Worm (Caenorhabditis elegans) whole organism, L3 larva: ENCODE measurements around the gene fbxa-35.

Source experiments
- ZK546.5 ChIP-seq: sonication (generic microtip); optimal IDR thresholded peaks from 2 replicates; lab custom pipeline; 2017; ENCODE audit warnings: missing biosample characterization, missing genetic modification characterization
- aly-2 ChIP-seq: fragments of 150-350 bp; optimal IDR thresholded peaks from 2 replicates; lab custom pipeline; 2014; ENCODE audit warnings: missing biosample characterization, missing genetic modification characterization
- ama-1 ChIP-seq: fragments of 150-350 bp; optimal IDR thresholded peaks from 2 replicates; lab custom pipeline; 2018
- ceh-16 ChIP-seq: sonication (generic microtip); optimal IDR thresholded peaks from 2 replicates; lab custom pipeline; 2017; ENCODE audit warnings: missing biosample characterization, missing genetic modification characterization
- ceh-28 ChIP-seq: fragments of 150-350 bp; optimal IDR thresholded peaks from 2 replicates; lab custom pipeline; 2014; ENCODE audit warnings: missing biosample characterization, missing genetic modification reagents, missing genetic modification characterization
- ceh-82 ChIP-seq: fragments of 150-350 bp; optimal IDR thresholded peaks from 2 replicates; lab custom pipeline; 2014; ENCODE audit warnings: missing biosample characterization, missing genetic modification characterization
- ceh-9 ChIP-seq: sonication (generic microtip); optimal IDR thresholded peaks from 2 replicates; lab custom pipeline; 2018; ENCODE audit warnings: missing biosample characterization, missing genetic modification characterization
- daf-12 ChIP-seq: fragments of 150-350 bp; optimal IDR thresholded peaks from 2 replicates; lab custom pipeline; 2014; ENCODE audit warnings: missing biosample characterization, missing genetic modification reagents, missing genetic modification characterization
- egl-5 ChIP-seq: fragments of 150-350 bp; optimal IDR thresholded peaks from 2 replicates; lab custom pipeline; 2017; ENCODE audit warnings: missing biosample characterization, missing genetic modification reagents, missing genetic modification characterization, inconsistent platforms
- elt-1 ChIP-seq: fragments of 150-350 bp; optimal IDR thresholded peaks from 2 replicates; lab custom pipeline; 2014; ENCODE audit warnings: missing biosample characterization, missing genetic modification characterization
- elt-2 ChIP-seq: sonication (generic microtip); optimal IDR thresholded peaks from 2 replicates; lab custom pipeline; 2016; ENCODE audit warnings: missing genetic modification reagents, mild to moderate bottlenecking, missing genetic modification characterization, missing compliant biosample characterization
- elt-3 ChIP-seq, 3 experiments: fragments of 150-350 bp in 1 of 3; sonication (generic microtip) in 2 of 3; optimal IDR thresholded peaks; 2 replicates in 2 of 3; 4 replicates in 1 of 3; lab custom pipeline; 2014 to 2017; ENCODE audit warnings: missing biosample characterization in 3 of 3, missing genetic modification characterization in 3 of 3
- eor-1 ChIP-seq, 2 experiments: fragments of 150-350 bp; optimal IDR thresholded peaks; 2 replicates each; lab custom pipeline; 2014 to 2018; ENCODE audit warnings: missing biosample characterization in 2 of 2, missing genetic modification characterization in 2 of 2
- fkh-2 ChIP-seq: fragments of 150-350 bp; optimal IDR thresholded peaks from 2 replicates; lab custom pipeline; 2014; ENCODE audit warnings: missing biosample characterization, missing genetic modification reagents, missing genetic modification characterization
- lin-39 ChIP-seq: fragments of 150-350 bp; optimal IDR thresholded peaks from 2 replicates; lab custom pipeline; 2018; ENCODE audit warnings: missing biosample characterization, missing genetic modification reagents, missing genetic modification characterization
- lsy-12 ChIP-seq: sonication (generic microtip); optimal IDR thresholded peaks from 2 replicates; lab custom pipeline; 2016; ENCODE audit warnings: mild to moderate bottlenecking, missing genetic modification characterization, missing compliant biosample characterization
- mml-1 ChIP-seq: fragments of 150-350 bp; sonication (generic microtip); optimal IDR thresholded peaks from 3 replicates; lab custom pipeline; 2014; ENCODE audit warnings: missing biosample characterization, missing genetic modification characterization
- nhr-12 ChIP-seq: fragments of 150-350 bp; optimal IDR thresholded peaks from 2 replicates; lab custom pipeline; 2014; ENCODE audit warnings: missing biosample characterization, missing genetic modification characterization
- nhr-43 ChIP-seq: sonication (generic microtip); optimal IDR thresholded peaks from 2 replicates; lab custom pipeline; 2016; ENCODE audit warnings: mild to moderate bottlenecking, missing genetic modification characterization, missing compliant biosample characterization; ENCODE audit not compliant: poor library complexity, severe bottlenecking
- nhr-67 ChIP-seq: fragments of 150-350 bp; optimal IDR thresholded peaks from 2 replicates; lab custom pipeline; 2014; ENCODE audit warnings: missing biosample characterization, missing genetic modification characterization
- pha-4 ChIP-seq: fragments of 150-350 bp; optimal IDR thresholded peaks from 2 replicates; lab custom pipeline; 2014; ENCODE audit warnings: missing biosample characterization, missing genetic modification reagents, missing genetic modification characterization
- pqm-1 ChIP-seq: fragments of 150-350 bp; optimal IDR thresholded peaks from 2 replicates; lab custom pipeline; 2017; ENCODE audit warnings: missing biosample characterization, missing genetic modification characterization, inconsistent platforms
- snpc-4 ChIP-seq: fragments of 150-350 bp; optimal IDR thresholded peaks from 2 replicates; lab custom pipeline; 2014; ENCODE audit warnings: missing biosample characterization, missing genetic modification characterization
- zag-1 ChIP-seq: fragments of 150-350 bp; optimal IDR thresholded peaks from 2 replicates; lab custom pipeline; 2014; ENCODE audit warnings: missing biosample characterization, missing genetic modification characterization
- ztf-11 ChIP-seq: fragments of 150-350 bp; optimal IDR thresholded peaks from 2 replicates; lab custom pipeline; 2014; ENCODE audit warnings: missing biosample characterization, missing genetic modification characterization

Gene fbxa-35

DNA sequence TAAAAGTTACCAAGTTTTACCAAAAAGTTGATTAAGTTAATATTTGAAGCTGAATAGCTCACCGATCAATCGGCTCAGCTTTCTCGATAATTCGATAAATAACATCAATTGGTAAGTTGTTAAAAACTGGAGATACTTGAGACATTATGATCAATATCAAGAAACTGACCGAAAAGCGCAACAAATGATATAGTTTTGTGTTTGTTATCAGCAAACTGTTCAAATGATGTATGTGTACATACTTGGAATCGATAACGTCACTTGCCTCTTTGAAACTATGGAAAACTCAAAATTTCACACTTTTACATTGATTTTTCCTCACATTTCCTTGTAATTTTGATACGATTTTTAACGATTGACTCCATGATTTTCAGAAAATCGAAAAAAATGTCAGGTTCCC lies 19.6 kb downstream of the fbxa-35 start, which contains the start of the genes fbxa-80 and fbxa-19:
TSS of gene fbxa-80 (minus strand) at position 173 of the 400 bp plus-strand sequence.
TSS of gene fbxa-19 (plus strand) at position 364 of the 400 bp plus-strand sequence.
- TF ChIP-seq pqm-1 (tag; lab: Kevin White, UChicago) = peak; percentile 23
- TF ChIP-seq eor-1 (tag; optimal IDR thresholded peaks at IDR 0.05; lab: Kevin White, UChicago) = no peak
- no peak for TF ChIP-seq ceh-16 (tag; lab: Kevin White, UChicago)
- TF ChIP-seq elt-2 (tag; lab: Kevin White, UChicago) = peak; percentile 70
- no peak for TF ChIP-seq pha-4
- TF ChIP-seq, all 47 proteins: peak for 2

DNA sequence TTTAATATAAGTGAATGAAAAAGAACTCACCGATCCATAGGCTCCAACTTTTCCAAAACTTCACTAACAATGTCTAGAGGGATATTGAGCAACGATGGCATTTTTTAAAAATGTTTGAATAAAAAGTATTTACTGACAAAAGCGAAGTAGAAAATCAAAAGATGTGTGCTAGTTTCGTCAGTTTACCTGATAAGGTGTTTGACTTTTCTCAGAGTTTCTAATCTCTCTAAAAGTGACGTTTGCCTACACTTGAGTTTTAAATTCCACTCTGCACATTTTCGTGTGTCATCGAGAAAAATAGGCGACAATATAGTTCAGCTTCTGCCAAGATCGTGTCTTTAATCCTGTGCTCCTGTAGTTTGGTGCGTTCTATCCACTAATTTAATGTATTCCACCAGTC lies 26.1 kb downstream of the fbxa-35 start, which contains the start of gene fbxa-15:
TSS of gene fbxa-15 (minus strand) at position 101 of the 400 bp plus-strand sequence.
- TF ChIP-seq pqm-1 (tag; lab: Kevin White, UChicago) (peak; percentile 1), snpc-4 (tag; lab: Kevin White, UChicago) (no peak), lsy-12 (no peak), elt-2 (tag; lab: Kevin White, UChicago) (peak; percentile 9), aly-2 (tag; lab: Kevin White, UChicago) (no peak)

DNA sequence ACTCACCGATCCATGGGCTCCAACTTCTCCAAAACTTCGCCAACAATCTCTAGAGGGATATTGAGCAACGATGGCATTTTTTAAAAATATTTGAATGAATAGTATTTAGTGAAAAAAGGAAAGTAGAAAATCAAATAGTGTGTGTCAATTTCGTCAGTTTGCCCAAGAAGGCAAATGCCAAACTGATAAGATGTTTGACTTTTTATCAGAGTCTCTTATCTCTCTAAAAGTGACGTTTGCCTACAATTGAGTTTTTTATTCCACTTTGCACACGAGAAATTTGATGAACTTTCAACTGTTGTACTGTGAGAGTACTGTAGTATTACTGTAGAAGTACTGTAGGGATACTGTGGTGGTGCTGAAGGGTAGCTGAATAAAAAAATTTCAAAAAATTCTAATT lies 28.1 kb downstream of the fbxa-35 start:
- TF ChIP-seq pqm-1 (tag; lab: Kevin White, UChicago) (peak; percentile 81), elt-2 (tag; lab: Kevin White, UChicago) (peak; percentile 94), ceh-82 (tag; lab: Kevin White, UChicago) (no peak), elt-3 (tag; optimal IDR thresholded peaks at IDR 0.05; lab: Kevin White, UChicago) (no peak), lin-39 (tag; lab: Kevin White, UChicago) (no peak)

DNA sequence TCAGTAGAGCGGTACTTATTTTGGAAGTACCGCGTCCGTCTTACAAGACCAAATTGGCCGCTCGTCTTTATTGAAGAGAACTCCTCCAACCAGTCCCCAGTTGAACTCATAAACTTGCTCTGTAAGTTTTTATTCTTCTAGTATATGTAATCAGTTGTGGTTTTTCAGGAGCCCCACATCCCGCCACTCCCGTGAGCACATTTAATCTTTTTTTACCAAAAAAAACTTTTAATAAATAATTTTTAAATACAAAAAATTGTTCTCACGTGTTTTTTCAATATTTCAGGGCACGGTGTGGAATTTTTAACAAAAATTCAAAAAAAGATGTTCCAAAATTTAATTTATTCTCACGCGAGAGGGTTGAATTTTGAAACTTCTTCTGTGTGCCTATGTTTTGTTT lies 29.0 kb downstream of the fbxa-35 start, which contains the start of gene fbxa-14:
TSS of gene fbxa-14 (minus strand) at position 101 of the 400 bp plus-strand sequence.
- TF ChIP-seq lsy-12 (no peak), snpc-4 (tag; lab: Kevin White, UChicago) (no peak), ceh-9 (tag; lab: Kevin White, UChicago) (no peak), elt-3 (tag; optimal IDR thresholded peaks at IDR 0.05; lab: Kevin White, UChicago) (no peak), mml-1 (tag; lab: Kevin White, UChicago) (no peak), egl-5 (no peak), aly-2 (tag; lab: Kevin White, UChicago) (no peak)

ce11 chrIII:1326490-1326889 lies 31.0 kb downstream of the fbxa-35 start, which contains the start of gene Y82E9BL.18:
Gene Y82E9BL.18, plus strand, starts transcription at chrIII:1326790.
- TF ChIP-seq nhr-67 (tag; lab: Kevin White, UChicago) (no peak), daf-12 (no peak)
- TF ChIP-seq, all 47 proteins: peak for 0

ce11 chrIII:1331894-1332293 lies 36.4 kb downstream of the fbxa-35 start, which contains the start of gene Y82E9BL.19:
Gene Y82E9BL.19, plus strand, starts transcription at chrIII:1332016.
- TF ChIP-seq egl-5 (no peak), fkh-2 (tag; lab: Kevin White, UChicago) (no peak), elt-2 (tag; lab: Kevin White, UChicago) (peak; percentile 68)

DNA sequence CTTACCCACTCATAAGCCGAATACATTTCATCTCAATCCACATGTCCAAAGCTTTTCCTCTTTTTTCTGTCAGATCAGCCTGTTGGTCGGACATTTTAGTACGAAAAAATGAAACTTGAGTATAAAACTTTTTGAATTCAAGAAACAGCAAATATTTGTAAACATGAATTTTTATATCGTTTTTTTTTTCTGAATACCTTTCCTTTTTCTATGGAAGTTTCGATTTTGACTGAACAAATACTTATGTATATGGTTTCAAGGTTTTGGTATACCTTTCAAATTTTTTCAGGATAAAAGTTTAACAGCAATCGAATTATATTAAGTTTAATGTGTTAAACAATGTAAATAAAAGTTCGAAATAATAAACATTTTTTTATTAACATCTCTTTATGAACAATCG lies 44.8 kb downstream of the fbxa-35 start, which contains the start of gene fbxa-5:
TSS of gene fbxa-5 (minus strand) at position 101 of the 400 bp plus-strand sequence.
- TF ChIP-seq snpc-4 (tag; lab: Kevin White, UChicago) = no peak
- TF ChIP-seq zag-1 (tag; lab: Kevin White, UChicago) = no peak
- no peak for TF ChIP-seq nhr-12

- peak; percentile 67 for TF ChIP-seq elt-2 (tag; lab: Kevin White, UChicago)
- TF ChIP-seq pha-4 = peak; percentile 20
- TF ChIP-seq egl-5 = no peak
- TF ChIP-seq, all 47 proteins: peak for 2
Observed at ce11 chrIII:1342488-1342887, 47.0 kb downstream of the fbxa-35 start, which contains the start of gene fbxa-26. Gene fbxa-26, minus strand, starts transcription at chrIII:1342522.

DNA sequence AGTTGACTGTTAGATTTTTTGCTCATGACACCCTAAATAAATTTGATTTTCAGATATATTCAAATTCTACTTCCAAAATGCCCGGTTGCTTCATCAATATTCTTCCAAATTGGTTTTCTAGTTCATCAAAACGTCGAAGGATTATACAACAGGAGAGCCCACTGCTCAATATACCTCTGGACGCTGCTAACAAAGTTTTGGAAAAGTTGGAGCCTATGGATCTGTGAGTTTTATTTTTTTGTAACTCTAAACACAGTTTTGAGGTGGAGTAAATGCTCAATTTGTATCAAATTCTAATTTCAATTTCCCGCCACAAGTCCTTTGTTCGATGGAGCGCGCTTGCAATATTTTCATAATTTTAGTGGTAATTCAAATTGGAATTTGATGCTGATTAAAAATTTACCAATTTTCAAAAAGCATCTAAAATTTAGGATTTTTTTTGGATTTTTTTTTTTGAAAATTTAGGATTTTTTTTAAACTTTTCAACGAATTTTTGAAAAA lies 47.5 kb downstream of the fbxa-35 start, which contains the start of gene fbxa-27:
TSS of gene fbxa-27 (plus strand) at position 51 of the 501 bp plus-strand sequence.
- TF ChIP-seq nhr-43 (tag; lab: Kevin White, UChicago) = no peak
- no peak for TF ChIP-seq ama-1 (lab: Kevin White, UChicago)
- TF ChIP-seq fkh-2 (tag; lab: Kevin White, UChicago) = no peak
- no peak for TF ChIP-seq aly-2 (tag; lab: Kevin White, UChicago)
- TF ChIP-seq ztf-11 = no peak
- no peak for TF ChIP-seq daf-12
- TF ChIP-seq ceh-28 (tag; lab: Kevin White, UChicago) = no peak
- TF ChIP-seq nhr-12 = no peak
- TF ChIP-seq nhr-67 (tag; lab: Kevin White, UChicago) = no peak
- no peak for TF ChIP-seq ZK546.5 (tag; lab: Kevin White, UChicago)
- TF ChIP-seq elt-1 (tag; lab: Kevin White, UChicago) = no peak
- no peak for TF ChIP-seq ceh-16 (tag; lab: Kevin White, UChicago)
- TF ChIP-seq, all 47 proteins: peak for 0
